Fruit fly (Drosophila melanogaster) whole organism, embryonic: Measurements from ENCODE around the gene dob.

Experiments used
- ATbp ChIP-seq: fragments of 200-800 bp; sonication (Bioruptor generic); optimal IDR thresholded peaks from 2 replicates; lab custom pipeline; 2017; ENCODE audit warnings: missing biosample characterization, mild to moderate bottlenecking, missing genetic modification characterization, missing genetic modification reagents
- Abd-B ChIP-seq: fragments of 200-800 bp; sonication (Bioruptor generic); optimal IDR thresholded peaks from 2 replicates; lab custom pipeline; 2018; ENCODE audit warnings: missing biosample characterization, mild to moderate bottlenecking, missing genetic modification characterization, moderate library complexity
- CG11456 ChIP-seq: fragments of 200-800 bp; sonication (Bioruptor generic); IDR thresholded peaks from 3 replicates; pipeline ENCODE4 v1.3.6; 2022; ENCODE audit warnings: missing biosample characterization, missing genetic modification characterization
- CG12299 ChIP-seq: fragments of 200-800 bp; sonication (Bioruptor generic); optimal IDR thresholded peaks from 2 replicates; lab custom pipeline; 2018; ENCODE audit warnings: missing biosample characterization, mild to moderate bottlenecking, missing genetic modification characterization
- CG14667 ChIP-seq: fragments of 200-800 bp; sonication (Bioruptor generic); IDR thresholded peaks from 2 replicates; pipeline ENCODE4 v1.3.6; 2022; ENCODE audit warnings: missing biosample characterization, missing genetic modification characterization
- CG15073 ChIP-seq: fragments of 200-800 bp; sonication (Bioruptor generic); optimal IDR thresholded peaks from 2 replicates; lab custom pipeline; 2016; ENCODE audit warnings: missing biosample characterization, missing genetic modification characterization
- CG17361 ChIP-seq: fragments of 200-800 bp; sonication (Bioruptor generic); IDR thresholded peaks from 3 replicates; pipeline ENCODE4 v1.3.6; 2022; ENCODE audit warnings: missing biosample characterization, missing genetic modification characterization
- CG17829 ChIP-seq: fragments of 200-800 bp; optimal IDR thresholded peaks from 2 replicates; lab custom pipeline; 2019; ENCODE audit warnings: missing biosample characterization, mild to moderate bottlenecking, missing genetic modification characterization, moderate library complexity
- CG18262 ChIP-seq: fragments of 200-800 bp; optimal IDR thresholded peaks from 3 replicates; lab custom pipeline; 2019; ENCODE audit warnings: missing biosample characterization, mild to moderate bottlenecking, missing genetic modification characterization, moderate library complexity
- CG42726 ChIP-seq: fragments of 200-800 bp; sonication (Bioruptor generic); IDR thresholded peaks from 2 replicates; pipeline ENCODE4 v1.3.6; 2022; ENCODE audit warnings: missing biosample characterization, missing genetic modification characterization; ENCODE audit not compliant: partially characterized antibody
- CG43689 ChIP-seq: fragments of 200-800 bp; sonication (Bioruptor generic); IDR thresholded peaks from 2 replicates; pipeline ENCODE4 v1.3.6; 2022; ENCODE audit warnings: missing biosample characterization, missing genetic modification characterization
- CG4820 ChIP-seq: fragments of 200-800 bp; sonication (Bioruptor generic); optimal IDR thresholded peaks from 3 replicates; lab custom pipeline; 2016; ENCODE audit warnings: missing biosample characterization, missing genetic modification characterization
- CG7271 ChIP-seq: fragments of 200-800 bp; sonication (Bioruptor generic); optimal IDR thresholded peaks from 2 replicates; lab custom pipeline; 2018; ENCODE audit warnings: missing biosample characterization, mild to moderate bottlenecking, missing genetic modification characterization, moderate library complexity
- CG8388 ChIP-seq: fragments of 200-800 bp; sonication (Bioruptor generic); optimal IDR thresholded peaks from 2 replicates; lab custom pipeline; 2019; ENCODE audit warnings: missing biosample characterization, mild to moderate bottlenecking, missing genetic modification characterization, moderate library complexity
- CG8924 ChIP-seq: fragments of 200-800 bp; optimal IDR thresholded peaks from 3 replicates; lab custom pipeline; 2019; ENCODE audit warnings: missing biosample characterization, mild to moderate bottlenecking, missing genetic modification characterization, moderate library complexity
- CG9876 ChIP-seq: fragments of 200-800 bp; sonication (Bioruptor generic); optimal IDR thresholded peaks from 2 replicates; lab custom pipeline; 2016; ENCODE audit warnings: missing biosample characterization, missing genetic modification characterization
- D19B ChIP-seq: fragments of 200-800 bp; sonication (Bioruptor generic); optimal IDR thresholded peaks from 2 replicates; lab custom pipeline; 2017; ENCODE audit warnings: missing biosample characterization, mild to moderate bottlenecking, missing genetic modification characterization
- Dip2 ChIP-seq: fragments of 200-800 bp; sonication (Bioruptor generic); IDR thresholded peaks from 2 replicates; pipeline ENCODE4 v1.3.6; 2022; ENCODE audit warnings: missing biosample characterization, missing genetic modification characterization
- Elba2 ChIP-seq: fragments of 200-800 bp; sonication (Bioruptor generic); optimal IDR thresholded peaks from 3 replicates; lab custom pipeline; 2016; ENCODE audit warnings: missing biosample characterization, missing genetic modification characterization
- HLH54F ChIP-seq: fragments of 200-800 bp; sonication (Bioruptor generic); optimal IDR thresholded peaks from 3 replicates; lab custom pipeline; 2016; ENCODE audit warnings: missing biosample characterization, missing genetic modification characterization
- Kr ChIP-seq: fragments of 200-800 bp; sonication (Bioruptor generic); optimal IDR thresholded peaks from 2 replicates; lab custom pipeline; 2017; ENCODE audit warnings: missing biosample characterization, mild to moderate bottlenecking, missing genetic modification characterization
- Lhr ChIP-seq: fragments of 200-800 bp; sonication (Bioruptor generic); optimal IDR thresholded peaks from 3 replicates; lab custom pipeline; 2017; ENCODE audit warnings: mild to moderate bottlenecking, missing biosample characterization, missing genetic modification reagents, missing genetic modification characterization
- MTF-1 ChIP-seq: fragments of 200-800 bp; sonication (Bioruptor generic); optimal IDR thresholded peaks from 2 replicates; lab custom pipeline; 2018; ENCODE audit warnings: missing biosample characterization, mild to moderate bottlenecking, missing genetic modification characterization, borderline replicate concordance
- Myb ChIP-seq: fragments of 200-800 bp; sonication (Bioruptor generic); optimal IDR thresholded peaks from 2 replicates; lab custom pipeline; 2016; ENCODE audit warnings: missing biosample characterization, missing genetic modification characterization
- NC2β ChIP-seq: fragments of 200-800 bp; sonication (Bioruptor generic); optimal IDR thresholded peaks from 2 replicates; lab custom pipeline; 2016; ENCODE audit warnings: missing biosample characterization, missing genetic modification characterization
- Opbp ChIP-seq: fragments of 200-800 bp; sonication (Bioruptor generic); IDR thresholded peaks from 3 replicates; pipeline ENCODE4 v1.3.6; 2022; ENCODE audit warnings: missing biosample characterization, missing genetic modification characterization; ENCODE audit not compliant: partially characterized antibody
- Pdp1 ChIP-seq, 2 experiments: fragments of 200-800 bp; sonication (Bioruptor generic); optimal IDR thresholded peaks; 3 replicates each; lab custom pipeline; 2016; ENCODE audit warnings: missing biosample characterization in 2 of 2, missing genetic modification characterization in 2 of 2, mild to moderate bottlenecking in 1 of 2, moderate library complexity in 1 of 2
- Side ChIP-seq: fragments of 200-800 bp; sonication (Bioruptor generic); optimal IDR thresholded peaks from 2 replicates; lab custom pipeline; 2016; ENCODE audit warnings: missing biosample characterization, missing genetic modification characterization
- Sry-δ ChIP-seq: fragments of 200-800 bp; sonication (Bioruptor generic); optimal IDR thresholded peaks from 2 replicates; lab custom pipeline; 2016; ENCODE audit warnings: missing biosample characterization, missing genetic modification characterization
- Usf ChIP-seq: fragments of 200-800 bp; sonication (Bioruptor generic); optimal IDR thresholded peaks from 2 replicates; lab custom pipeline; 2017; ENCODE audit warnings: missing genotype, missing biosample characterization, missing genetic modification characterization
- dan ChIP-seq: fragments of 200-800 bp; sonication (Bioruptor generic); IDR thresholded peaks from 2 replicates; pipeline ENCODE4 v1.3.6; 2022; ENCODE audit warnings: missing biosample characterization, missing genetic modification characterization
- esg ChIP-seq: fragments of 200-800 bp; sonication (Bioruptor generic); conservative IDR thresholded peaks from 2 replicates; pipeline ENCODE4 v1.3.6; 2022; ENCODE audit warnings: missing biosample characterization, missing genetic modification characterization
- fd64A ChIP-seq: fragments of 200-800 bp; sonication (Bioruptor generic); optimal IDR thresholded peaks from 3 replicates; lab custom pipeline; 2018; ENCODE audit warnings: missing biosample characterization, mild to moderate bottlenecking, missing genetic modification characterization
- h ChIP-seq: fragments of >200 bp; optimal IDR thresholded peaks from 2 replicates; lab custom pipeline; 2017
- kah ChIP-seq: fragments of 200-800 bp; sonication (Bioruptor generic); optimal IDR thresholded peaks from 2 replicates; lab custom pipeline; 2018; ENCODE audit warnings: missing biosample characterization, mild to moderate bottlenecking, missing genetic modification characterization
- lmd ChIP-seq: fragments of 200-800 bp; sonication (Bioruptor generic); IDR thresholded peaks from 2 replicates; pipeline ENCODE4 v1.3.6; 2022; ENCODE audit warnings: missing biosample characterization, missing genetic modification characterization
- pb ChIP-seq: fragments of 200-800 bp; sonication (Bioruptor generic); optimal IDR thresholded peaks from 3 replicates; lab custom pipeline; 2016; ENCODE audit warnings: missing biosample characterization, missing genetic modification characterization
- phol ChIP-seq: fragments of 200-800 bp; sonication (Bioruptor generic); optimal IDR thresholded peaks from 3 replicates; lab custom pipeline; 2018; ENCODE audit warnings: missing biosample characterization, mild to moderate bottlenecking, missing genetic modification characterization, moderate library complexity
- pnt ChIP-seq: fragments of 200-800 bp; sonication (Bioruptor generic); optimal IDR thresholded peaks from 3 replicates; lab custom pipeline; 2016; ENCODE audit warnings: missing biosample characterization, missing genetic modification characterization
- prd ChIP-seq, 3 experiments: fragments of >200 bp in 2 of 3; fragments of 200-800 bp in 1 of 3; sonication (Bioruptor generic) in 1 of 3; optimal IDR thresholded peaks in 2 of 3; IDR thresholded peaks in 1 of 3; 2 replicates in 2 of 3; 3 replicates in 1 of 3; pipeline versions ENCODE4 v1.3.6 to Lab custom; 2017 to 2022; ENCODE audit warnings: missing biosample characterization in 1 of 3, missing genetic modification characterization in 1 of 3
- pzg ChIP-seq: fragments of 200-800 bp; sonication (Bioruptor generic); optimal IDR thresholded peaks from 3 replicates; lab custom pipeline; 2018; ENCODE audit warnings: missing biosample characterization, mild to moderate bottlenecking, missing genetic modification characterization, moderate library complexity
- ro ChIP-seq: fragments of 200-800 bp; sonication (Bioruptor generic); IDR thresholded peaks from 2 replicates; pipeline ENCODE4 v1.3.6; 2022; ENCODE audit warnings: missing biosample characterization, missing genetic modification characterization
- schlank ChIP-seq: fragments of 200-800 bp; sonication (Bioruptor generic); optimal IDR thresholded peaks from 2 replicates; lab custom pipeline; 2018; ENCODE audit warnings: missing biosample characterization, mild to moderate bottlenecking, missing genetic modification characterization
- scrt ChIP-seq: fragments of 200-800 bp; sonication (Bioruptor generic); optimal IDR thresholded peaks from 2 replicates; lab custom pipeline; 2018; ENCODE audit warnings: missing biosample characterization, mild to moderate bottlenecking, missing genetic modification characterization, moderate library complexity
- sim ChIP-seq: fragments of 200-800 bp; sonication (Bioruptor generic); IDR thresholded peaks from 2 replicates; pipeline ENCODE4 v1.3.6; 2022; ENCODE audit warnings: missing biosample characterization, missing genetic modification characterization
- so ChIP-seq: fragments of 200-800 bp; sonication (Bioruptor generic); IDR thresholded peaks from 3 replicates; pipeline ENCODE4 v1.3.6; 2022; ENCODE audit warnings: missing biosample characterization, missing genetic modification characterization
- unc-4 ChIP-seq: fragments of 200-800 bp; sonication (Bioruptor generic); IDR thresholded peaks from 2 replicates; pipeline ENCODE4 v1.3.6; 2022; ENCODE audit warnings: missing biosample characterization, missing genetic modification characterization; ENCODE audit not compliant: partially characterized antibody
- z ChIP-seq: fragments of 200-800 bp; sonication (Bioruptor generic); IDR thresholded peaks from 3 replicates; pipeline ENCODE4 v1.3.6; 2022; ENCODE audit warnings: missing biosample characterization, missing genetic modification characterization
- zf30C ChIP-seq: fragments of 200-800 bp; sonication (Bioruptor generic); optimal IDR thresholded peaks from 3 replicates; lab custom pipeline; 2018; ENCODE audit warnings: missing biosample characterization, mild to moderate bottlenecking, missing genetic modification characterization
- zfh1 ChIP-seq: fragments of 200-800 bp; sonication (Bioruptor generic); IDR thresholded peaks from 3 replicates; pipeline ENCODE4 v1.3.6; 2022; ENCODE audit warnings: missing biosample characterization, missing genetic modification characterization

dob gene

dm6 chrX:15022219-15022618 lies 44.6 kb upstream of the dob start (continued):
- TF ChIP-seq CG4820 (GFP tag; lab: Kevin White, UChicago) (peak; percentile 81), so (GFP tag; lab: Robert Waterston, UW) (peak; percentile 81; the same call in 2 of the 3 replicates), z (GFP tag; lab: Robert Waterston, UW) (no peak), Kr (GFP tag; lab: Kevin White, UChicago) (peak; percentile 15), Opbp (GFP tag; lab: Robert Waterston, UW) (no peak), CG8388 (GFP tag; lab: Kevin White, UChicago) (peak; percentile 82), Myb (GFP tag; lab: Kevin White, UChicago) (peak; percentile 70), fd64A (peak; percentile 64), esg (peak; percentile 65), CG15073 (no peak), prd (optimal IDR thresholded peaks at IDR 0.05; lab: Kevin White, UChicago) (no peak), prd (GFP tag; IDR thresholded peaks at IDR 0.05; lab: Robert Waterston, UW) (peak; percentile 87), lmd (GFP tag; lab: Robert Waterston, UW) (peak; percentile 87), ro (GFP tag; lab: Robert Waterston, UW) (peak; percentile 56), pnt (peak; percentile 87), unc-4 (no peak), Sry-δ (peak; percentile 59), CG9876 (peak; percentile 73), Usf (GFP tag; lab: Kevin White, UChicago) (peak; percentile 48), Side (GFP tag; lab: Kevin White, UChicago) (peak; percentile 83), CG18262 (tag; lab: Kevin White, UChicago) (peak; percentile 89), Dip2 (no peak), Abd-B (GFP tag; lab: Kevin White, UChicago) (peak; percentile 86), CG12299 (peak; percentile 72), D19B (peak; percentile 62), CG14667 (GFP tag; lab: Robert Waterston, UW) (peak; percentile 46), sim (peak; percentile 76), MTF-1 (GFP tag; lab: Kevin White, UChicago) (peak; percentile 77), dan (GFP tag; lab: Robert Waterston, UW) (no peak), Elba2 (GFP tag; lab: Kevin White, UChicago) (no peak), zf30C (peak; percentile 7), ATbp (peak; percentile 87), HLH54F (GFP tag; lab: Kevin White, UChicago) (peak; percentile 87), Lhr (peak; percentile 47), CG11456 (GFP tag; lab: Robert Waterston, UW) (0 out of 3 replicates have a peak, but pooled peaks have one; percentile 41), scrt (GFP tag; lab: Kevin White, UChicago) (peak; percentile 70), CG43689 (peak; percentile 66; the same call in 1 of the 2 replicates), CG7271 (tag; lab: Kevin White, UChicago) (no peak), pb (GFP tag; lab: Kevin White, UChicago) (peak; percentile 88), h (lab: Kevin White, UChicago) (no peak), CG17829 (peak; percentile 88), NC2β (GFP tag; lab: Kevin White, UChicago) (peak; percentile 82), zfh1 (GFP tag; lab: Robert Waterston, UW) (peak; percentile 88), CG8924 (tag; lab: Kevin White, UChicago) (peak; percentile 86), schlank (tag; lab: Kevin White, UChicago) (peak; percentile 71), pzg (GFP tag; lab: Kevin White, UChicago) (no peak), kah (GFP tag; lab: Kevin White, UChicago) (peak; percentile 71), CG42726 (GFP tag; lab: Robert Waterston, UW) (no peak), phol (tag; lab: Kevin White, UChicago) (peak; percentile 84), Pdp1 (GFP tag; optimal IDR thresholded peaks at IDR 0.05; lab: Kevin White, UChicago) (peak; percentile 84 to 87), CG17361 (GFP tag; lab: Robert Waterston, UW) (peak; percentile 90)
